Worm (Caenorhabditis elegans): ENCODE results near the gene metl-18.

Gene metl-18

DNA sequence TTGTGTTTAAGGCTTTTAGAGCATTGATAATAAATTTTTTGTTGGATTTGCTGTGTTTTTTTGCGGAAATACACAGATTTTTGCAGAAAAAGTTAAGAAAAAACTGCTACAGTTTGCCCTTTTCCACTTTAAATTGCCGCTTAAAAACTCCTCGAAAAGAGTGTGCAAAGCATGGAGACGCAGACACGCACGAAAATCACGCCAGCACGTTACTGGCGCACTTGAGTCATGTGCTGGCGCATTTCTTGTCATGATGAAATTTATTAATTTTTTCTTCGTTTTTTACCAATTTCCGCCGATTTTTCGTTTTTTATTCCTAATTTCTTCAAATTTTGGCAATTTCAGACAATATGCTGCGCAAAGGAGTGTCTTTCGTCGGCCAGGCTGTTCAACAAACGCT is 34.5 kb downstream of the metl-18 start, which contains the start of gene C34C12.8 (continued):
- peak; percentile 99 for TF ChIP-seq mcd-1 (GFP tag; IDR thresholded peaks at IDR 0.05)
- TF ChIP-seq nfya-1 (tag; optimal IDR thresholded peaks at IDR 0.05; ENCODE audit: borderline replicate concordance, insufficient read depth), result no peak
- TF ChIP-seq madf-10 (tag; optimal IDR thresholded peaks at IDR 0.05), result peak; percentile 70
- TF ChIP-seq let-607 (tag; optimal IDR thresholded peaks at IDR 0.05), result peak; percentile 36 to 77
- no peak for TF ChIP-seq nfya-2 (GFP tag; IDR thresholded peaks at IDR 0.05)
- TF ChIP-seq chd-7 (tag; optimal IDR thresholded peaks at IDR 0.05), result peak; percentile 33
- peak; percentile 76 for TF ChIP-seq snpc-1.1 (tag; optimal IDR thresholded peaks at IDR 0.05; ENCODE audit: insufficient read depth)
- peak; percentile 45; the same call in 1 of the 2 replicates for TF ChIP-seq attf-3 (GFP tag; conservative IDR thresholded peaks at IDR 0.05)
- no peak for TF ChIP-seq nhr-120 (GFP tag; IDR thresholded peaks at IDR 0.05)
- peak; percentile 61 for TF ChIP-seq snpc-4 (GFP tag; optimal IDR thresholded peaks at IDR 0.05)
- peak; percentile 55 to 85 (median 75) for TF ChIP-seq snpc-4 (tag; optimal IDR thresholded peaks at IDR 0.05)
- no peak for TF ChIP-seq ccch-3 (GFP tag; optimal IDR thresholded peaks at IDR 0.05)
- peak; percentile 99 for TF ChIP-seq Y53G8AR.9 (GFP tag; conservative IDR thresholded peaks at IDR 0.05)
- no peak for TF ChIP-seq sdz-38 (tag; optimal IDR thresholded peaks at IDR 0.05)
- peak; percentile 96 for TF ChIP-seq lin-40 (tag; optimal IDR thresholded peaks at IDR 0.05)
- peak; percentile 96 for TF ChIP-seq K11D2.4 (GFP tag; IDR thresholded peaks at IDR 0.05)
- TF ChIP-seq snpc-3.4 (tag; optimal IDR thresholded peaks at IDR 0.05), result peak; percentile 92
- TF ChIP-seq ceh-40 (GFP tag; IDR thresholded peaks at IDR 0.05), result no peak
- peak; percentile 37 for TF ChIP-seq nhr-27 (tag; optimal IDR thresholded peaks at IDR 0.05)
- peak; percentile 96 for TF ChIP-seq nfyb-1 (GFP tag; IDR thresholded peaks at IDR 0.05)
- TF ChIP-seq Y79H2A.3 (GFP tag; conservative IDR thresholded peaks at IDR 0.05), result no peak
- TF ChIP-seq lin-26 (GFP tag; IDR thresholded peaks at IDR 0.05), result no peak
- TF ChIP-seq hlh-12 (tag; optimal IDR thresholded peaks at IDR 0.05), result no peak
- peak; percentile 75 for TF ChIP-seq somi-1 (GFP tag; optimal IDR thresholded peaks at IDR 0.05)
- TF ChIP-seq unc-62 (GFP tag; optimal IDR thresholded peaks at IDR 0.05), result peak; percentile 30
- peak in 2 of 3 experiments; percentile 91 to 95 for TF ChIP-seq lin-35 (GFP tag; optimal IDR thresholded peaks at IDR 0.05)
- no peak for TF ChIP-seq nhr-90 (tag; optimal IDR thresholded peaks at IDR 0.05)
- peak; percentile 90 for TF ChIP-seq ztf-26 (tag; optimal IDR thresholded peaks at IDR 0.05)
- no peak for TF ChIP-seq ama-1 (optimal IDR thresholded peaks at IDR 0.05)
- peak in 1 of 2 experiments; percentile 51 for TF ChIP-seq ama-1 (GFP tag; optimal IDR thresholded peaks at IDR 0.05)
- peak; percentile 74 for TF ChIP-seq tbp1 (GFP tag; optimal IDR thresholded peaks at IDR 0.05)
- TF ChIP-seq mes-4 (tag; optimal IDR thresholded peaks at IDR 0.05), result peak; percentile 44
- peak; percentile 89 for TF ChIP-seq ZK185.1 (tag; optimal IDR thresholded peaks at IDR 0.05; ENCODE audit: poor library complexity, severe bottlenecking)
- peak; percentile 94 for TF ChIP-seq repo-1 (tag; optimal IDR thresholded peaks at IDR 0.05)
- TF ChIP-seq mxl-1 (tag; optimal IDR thresholded peaks at IDR 0.05), result no peak
- peak; percentile 57 for TF ChIP-seq B0035.1 (tag; optimal IDR thresholded peaks at IDR 0.05)
- no peak for TF ChIP-seq sea-2 (GFP tag; IDR thresholded peaks at IDR 0.05)
- TF ChIP-seq F39B2.1 (GFP tag; IDR thresholded peaks at IDR 0.05), result no peak
- TF ChIP-seq ceh-91 (GFP tag; IDR thresholded peaks at IDR 0.05), result peak; percentile 83
- peak; percentile 89 for TF ChIP-seq lsl-1 (GFP tag; optimal IDR thresholded peaks at IDR 0.05)
- no peak for TF ChIP-seq rpc-1 (optimal IDR thresholded peaks at IDR 0.05)
- no peak for TF ChIP-seq rpc-1 (tag; optimal IDR thresholded peaks at IDR 0.05)
- peak; percentile 96 for TF ChIP-seq ekl-4 (GFP tag; IDR thresholded peaks at IDR 0.05)
- peak; percentile 96 for TF ChIP-seq pbrm-1 (GFP tag; IDR thresholded peaks at IDR 0.05)
- peak; percentile 83 for TF ChIP-seq efl-1 (GFP tag; optimal IDR thresholded peaks at IDR 0.05)
- TF ChIP-seq F55B11.4 (tag; optimal IDR thresholded peaks at IDR 0.05; ENCODE audit: borderline replicate concordance, insufficient read depth), result no peak
- TF ChIP-seq F49E8.2 (tag; optimal IDR thresholded peaks at IDR 0.05; ENCODE audit: insufficient read depth), result peak; percentile 89
- peak; percentile 63 for TF ChIP-seq K12H6.12 (tag; optimal IDR thresholded peaks at IDR 0.05)
- TF ChIP-seq Y67H2A.10 (GFP tag; conservative IDR thresholded peaks at IDR 0.05), result peak; percentile 25; the same call in 1 of the 2 replicates
